Worm (Caenorhabditis elegans): Measurements from ENCODE around the gene magi-1.

DNA sequence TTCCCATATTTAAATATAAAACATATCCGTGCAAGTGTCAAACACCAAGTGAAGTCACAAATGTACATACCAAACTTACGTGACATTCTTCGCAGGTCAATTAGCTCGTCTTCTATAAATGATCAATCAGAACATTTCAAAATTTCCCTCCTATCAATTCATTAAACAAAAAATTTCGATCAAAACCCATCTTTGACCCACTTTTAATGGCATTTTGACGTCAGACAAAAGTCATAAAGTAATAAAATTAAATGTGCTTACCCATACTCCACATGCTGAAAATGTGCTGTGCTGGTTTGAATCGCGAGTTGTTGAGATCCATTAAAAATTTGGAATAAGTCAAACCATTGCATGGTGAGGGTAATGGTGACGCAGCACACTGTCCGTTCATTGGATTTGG is 54.9 kb downstream of the magi-1 start:
- TF ChIP-seq elt-3 (tag; optimal IDR thresholded peaks at IDR 0.05) (no peak), ztf-11 (tag; optimal IDR thresholded peaks at IDR 0.05) (no peak), snpc-4 (tag; optimal IDR thresholded peaks at IDR 0.05) (no peak), M03D4.4 (tag; optimal IDR thresholded peaks at IDR 0.05) (no peak), nhr-12 (tag; optimal IDR thresholded peaks at IDR 0.05) (no peak), lsy-2 (tag; optimal IDR thresholded peaks at IDR 0.05) (no peak), cnd-1 (tag; optimal IDR thresholded peaks at IDR 0.05) (no peak), tbx-8 (GFP tag; optimal IDR thresholded peaks at IDR 0.05) (no peak), pha-4 (tag; optimal IDR thresholded peaks at IDR 0.05) (no peak), nhr-237 (tag; optimal IDR thresholded peaks at IDR 0.05) (no peak), blmp-1 (tag; optimal IDR thresholded peaks at IDR 0.05) (no peak)

Data from whole organism, mixed stage, embryonic.